Worm (Caenorhabditis elegans): ENCODE measurements around the gene bli-6.

DNA sequence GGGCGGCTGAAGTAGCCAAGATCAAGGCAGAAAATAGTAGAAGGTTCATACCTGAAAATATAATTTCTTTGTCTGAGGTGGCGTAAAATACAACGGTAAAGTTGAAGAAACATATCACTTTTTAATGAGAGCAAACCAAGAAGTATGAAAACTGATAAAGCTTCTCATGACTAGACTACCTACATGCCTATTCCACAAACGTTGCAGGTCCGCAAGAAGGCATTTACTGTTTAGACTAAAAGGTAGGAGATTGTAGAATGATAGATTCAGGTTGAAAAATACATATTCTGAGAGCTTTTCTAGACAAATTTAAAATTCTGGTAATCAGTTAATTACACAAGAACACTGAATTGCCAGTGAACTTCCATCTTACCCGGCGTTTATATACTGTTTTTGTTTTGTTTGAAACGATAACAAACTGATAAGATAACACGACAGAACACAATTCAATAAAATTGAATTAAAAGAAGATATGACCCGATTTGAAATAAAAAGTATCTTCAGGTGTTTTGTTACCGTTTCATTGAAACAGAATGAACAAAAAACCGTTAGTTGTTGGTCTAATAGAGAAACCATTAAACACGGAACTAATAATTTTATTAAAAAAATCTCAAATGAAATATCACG, 49.3 kb downstream of the bli-6 start, which contains the start of gene acp-6:
- TF ChIP-seq nhr-76 (tag; optimal IDR thresholded peaks at IDR 0.05) (no peak), nhr-11 (tag; optimal IDR thresholded peaks at IDR 0.05) (no peak), ceh-82 (tag; optimal IDR thresholded peaks at IDR 0.05) (no peak), nhr-43 (tag; optimal IDR thresholded peaks at IDR 0.05; ENCODE audit: poor library complexity, severe bottlenecking) (no peak), fkh-2 (tag; optimal IDR thresholded peaks at IDR 0.05) (no peak), mdl-1 (tag; optimal IDR thresholded peaks at IDR 0.05) (no peak), nhr-67 (tag; optimal IDR thresholded peaks at IDR 0.05) (no peak), pha-4 (tag; optimal IDR thresholded peaks at IDR 0.05) (no peak), snpc-4 (tag; optimal IDR thresholded peaks at IDR 0.05) (no peak), fkh-10 (GFP tag; optimal IDR thresholded peaks at IDR 0.05) (no peak), daf-12 (tag; optimal IDR thresholded peaks at IDR 0.05) (no peak), ztf-4 (tag; optimal IDR thresholded peaks at IDR 0.05) (no peak), zag-1 (tag; optimal IDR thresholded peaks at IDR 0.05) (no peak), lsy-12 (tag; optimal IDR thresholded peaks at IDR 0.05) (no peak)
